Worm (Caenorhabditis elegans) whole organism, mixed stage, embryonic: ENCODE data around the gene cpt-2.

Experiments
- ces-1 ChIP-seq: fragments of 150-350 bp; optimal IDR thresholded peaks from 2 replicates; lab custom pipeline; 2014; ENCODE audit warnings: missing biosample characterization, missing genetic modification reagents, missing genetic modification characterization
- elt-1 ChIP-seq: sonication (generic microtip); optimal IDR thresholded peaks from 2 replicates; lab custom pipeline; 2017; ENCODE audit warnings: missing genetic modification characterization, mild to moderate bottlenecking, missing compliant biosample characterization, antibody characterized with exemption, moderate library complexity, borderline replicate concordance; ENCODE audit not compliant: insufficient read depth
- lin-13 ChIP-seq: fragments of 150-350 bp; optimal IDR thresholded peaks from 2 replicates; lab custom pipeline; 2014; ENCODE audit warnings: missing biosample characterization, missing genetic modification characterization
- lsy-2 ChIP-seq: fragments of 150-350 bp; optimal IDR thresholded peaks from 2 replicates; lab custom pipeline; 2014; ENCODE audit warnings: missing biosample characterization, missing genetic modification characterization
- nhr-237 ChIP-seq: fragments of 150-350 bp; optimal IDR thresholded peaks from 2 replicates; lab custom pipeline; 2014; ENCODE audit warnings: missing biosample characterization, missing genetic modification characterization
- nhr-28 ChIP-seq: fragments of 150-350 bp; optimal IDR thresholded peaks from 2 replicates; lab custom pipeline; 2014; ENCODE audit warnings: missing biosample characterization, missing genetic modification characterization
- nhr-76 ChIP-seq: sonication (generic microtip); optimal IDR thresholded peaks from 2 replicates; lab custom pipeline; 2017; ENCODE audit warnings: missing biosample characterization, missing genetic modification characterization
- pha-4 ChIP-seq: fragments of 150-350 bp; optimal IDR thresholded peaks from 2 replicates; lab custom pipeline; 2018; ENCODE audit warnings: missing biosample characterization, missing genetic modification reagents, missing genetic modification characterization
- sptf-1 ChIP-seq: sonication (generic microtip); optimal IDR thresholded peaks from 2 replicates; lab custom pipeline; 2017; ENCODE audit warnings: mild to moderate bottlenecking, missing genetic modification characterization, moderate library complexity, missing compliant biosample characterization
- unc-62 ChIP-seq: fragments of 150-350 bp; optimal IDR thresholded peaks from 2 replicates; lab custom pipeline; 2014; ENCODE audit warnings: missing biosample characterization, missing genetic modification reagents, missing genetic modification characterization

ce11 chrIV:11225206-11225605 lies 45.8 kb downstream of the cpt-2 start, which contains the start of gene col-125:
- TF ChIP-seq nhr-76 (tag; lab: Kevin White, UChicago) (no peak), lin-13 (tag; lab: Kevin White, UChicago) (no peak), pha-4 (tag; lab: Kevin White, UChicago) (no peak), nhr-28 (no peak), sptf-1 (tag; lab: Kevin White, UChicago) (no peak), unc-62 (GFP tag; lab: Kevin White, UChicago) (no peak), lsy-2 (tag; lab: Kevin White, UChicago) (no peak), nhr-237 (tag; lab: Kevin White, UChicago) (no peak), ces-1 (GFP tag; lab: Kevin White, UChicago) (no peak), elt-1 (tag; lab: Kevin White, UChicago) (no peak)
